Worm (Caenorhabditis elegans): ENCODE data around the gene psf-1.

The psf-1 gene

ce11 chrII:10016013-10016412 lies 47.5 kb downstream of the psf-1 start, which contains the start of gene lec-2 (continued):
- TF ChIP-seq saeg-2 (GFP tag; IDR thresholded peaks at IDR 0.05) (no peak), nhr-11 (tag; optimal IDR thresholded peaks at IDR 0.05) (peak; percentile 65), zag-1 (tag; optimal IDR thresholded peaks at IDR 0.05) (no peak), nhr-76 (tag; optimal IDR thresholded peaks at IDR 0.05) (no peak), dpl-1 (GFP tag; optimal IDR thresholded peaks at IDR 0.05) (no peak), D1046.2 (GFP tag; IDR thresholded peaks at IDR 0.05) (0 out of 2 replicates have a peak, but pooled peaks have one; percentile 14), tra-1 (GFP tag; IDR thresholded peaks at IDR 0.05) (0 out of 2 replicates have a peak, but pooled peaks have one; percentile 43), ZK337.2 (GFP tag; IDR thresholded peaks at IDR 0.05) (no peak), ceh-32 (tag; optimal IDR thresholded peaks at IDR 0.05; ENCODE audit: poor library complexity) (no peak), jun-1 (tag; optimal IDR thresholded peaks at IDR 0.05) (no peak), egl-27 (tag; optimal IDR thresholded peaks at IDR 0.05) (peak; percentile 15), Y75B8A.6 (GFP tag; IDR thresholded peaks at IDR 0.05) (no peak), aha-1 (tag) (peak; percentile 84), rbr-2 (tag; optimal IDR thresholded peaks at IDR 0.05) (peak; percentile 51), ceh-20 (GFP tag; IDR thresholded peaks at IDR 0.05) (0 out of 2 replicates have a peak, but pooled peaks have one; percentile 34), dmd-6 (GFP tag; IDR thresholded peaks at IDR 0.05) (peak; percentile 56), hlh-30 (tag; optimal IDR thresholded peaks at IDR 0.05; ENCODE audit: insufficient read depth) (peak; percentile 55), dmd-9 (GFP tag; IDR thresholded peaks at IDR 0.05) (no peak), gei-8 (GFP tag; optimal IDR thresholded peaks at IDR 0.05) (peak; percentile 65), daf-19 (GFP tag; conservative IDR thresholded peaks at IDR 0.05) (no peak), set-16 (GFP tag; IDR thresholded peaks at IDR 0.05) (peak; percentile 63), pqm-1 (tag; optimal IDR thresholded peaks at IDR 0.05) (no peak), ctbp-1 (GFP tag; IDR thresholded peaks at IDR 0.05) (no peak), pha-4 (GFP tag; IDR thresholded peaks at IDR 0.05) (no peak), pha-4 (tag; optimal IDR thresholded peaks at IDR 0.05) (no peak), mep-1 (tag; optimal IDR thresholded peaks at IDR 0.05) (peak; percentile 11), nhr-111 (GFP tag; optimal IDR thresholded peaks at IDR 0.05) (no peak), nhr-48 (tag; optimal IDR thresholded peaks at IDR 0.05) (peak; percentile 41), daf-8 (GFP tag; IDR thresholded peaks at IDR 0.05) (no peak)

- TF ChIP-seq aha-1 (tag) (peak; percentile 54), lir-3 (tag; optimal IDR thresholded peaks at IDR 0.05) (no peak), F26F4.8 (GFP tag; conservative IDR thresholded peaks at IDR 0.05) (no peak), F10B5.3 (tag; optimal IDR thresholded peaks at IDR 0.05) (no peak), ztf-11 (tag; optimal IDR thresholded peaks at IDR 0.05) (no peak), spr-3 (GFP tag; optimal IDR thresholded peaks at IDR 0.05) (no peak), mxl-3 (GFP tag; optimal IDR thresholded peaks at IDR 0.05) (peak; percentile 15), tag-97 (GFP tag; IDR thresholded peaks at IDR 0.05) (no peak), F37D6.2 (tag; optimal IDR thresholded peaks at IDR 0.05) (no peak), saeg-2 (GFP tag; IDR thresholded peaks at IDR 0.05) (no peak), dmd-6 (GFP tag; IDR thresholded peaks at IDR 0.05) (peak; percentile 24; the same call in 1 of the 2 replicates), madf-9 (GFP tag; conservative IDR thresholded peaks at IDR 0.05) (no peak), tra-1 (GFP tag; IDR thresholded peaks at IDR 0.05) (0 out of 2 replicates have a peak, but pooled peaks have one; percentile 25), nhr-237 (tag; optimal IDR thresholded peaks at IDR 0.05) (no peak), gei-8 (GFP tag; optimal IDR thresholded peaks at IDR 0.05) (no peak), T26A8.4 (GFP tag; IDR thresholded peaks at IDR 0.05) (no peak), T20F7.1 (GFP tag; optimal IDR thresholded peaks at IDR 0.05) (no peak), zfp-2 (tag; optimal IDR thresholded peaks at IDR 0.05) (no peak), skn-1 (tag; optimal IDR thresholded peaks at IDR 0.05) (no peak), daf-19 (GFP tag; conservative IDR thresholded peaks at IDR 0.05) (no peak), spr-1 (tag; optimal IDR thresholded peaks at IDR 0.05) (no peak), unc-62 (GFP tag; optimal IDR thresholded peaks at IDR 0.05 in 1 of 2) (peak in 1 of 2 experiments; percentile 71), unc-62 (tag; optimal IDR thresholded peaks at IDR 0.05) (no peak), F49E8.2 (tag; optimal IDR thresholded peaks at IDR 0.05; ENCODE audit: borderline replicate concordance) (no peak), zag-1 (tag; optimal IDR thresholded peaks at IDR 0.05) (no peak), snpc-4 (tag; optimal IDR thresholded peaks at IDR 0.05) (no peak), hlh-30 (tag; optimal IDR thresholded peaks at IDR 0.05; ENCODE audit: insufficient read depth) (peak; percentile 20), nhr-11 (tag; optimal IDR thresholded peaks at IDR 0.05) (no peak), unc-130 (GFP tag; optimal IDR thresholded peaks at IDR 0.05) (no peak), dve-1 (tag; optimal IDR thresholded peaks at IDR 0.05; ENCODE audit: insufficient read depth) (no peak), mep-1 (tag; optimal IDR thresholded peaks at IDR 0.05) (no peak), Y48G9A.11 (GFP tag; IDR thresholded peaks at IDR 0.05) (no peak)
These were observed 49.1 kb downstream of the psf-1 start for ce11 chrII:10017528-10017927.

Measured in whole organism, L4 larva.